Worm (Caenorhabditis elegans): Measurements from ENCODE around the gene ZK185.3.

- TF ChIP-seq nhr-237 (tag; optimal IDR thresholded peaks at IDR 0.05) (no peak), ztf-11 (tag; optimal IDR thresholded peaks at IDR 0.05) (no peak), sem-2 (GFP tag; optimal IDR thresholded peaks at IDR 0.05) (no peak), ces-1 (GFP tag; optimal IDR thresholded peaks at IDR 0.05) (peak; percentile 42), pha-4 (tag; optimal IDR thresholded peaks at IDR 0.05) (no peak), ceh-83 (GFP tag; optimal IDR thresholded peaks at IDR 0.05) (no peak), snpc-4 (tag; optimal IDR thresholded peaks at IDR 0.05) (no peak), sptf-1 (tag; optimal IDR thresholded peaks at IDR 0.05) (no peak), mls-2 (tag; optimal IDR thresholded peaks at IDR 0.05) (no peak), elt-3 (tag; optimal IDR thresholded peaks at IDR 0.05) (no peak), flh-1 (GFP tag; optimal IDR thresholded peaks at IDR 0.05) (no peak), elt-1 (tag; optimal IDR thresholded peaks at IDR 0.05; ENCODE audit: borderline replicate concordance, insufficient read depth) (no peak), M03D4.4 (tag; optimal IDR thresholded peaks at IDR 0.05) (no peak)
These were observed 43.8 kb upstream of the ZK185.3 start for ce11 chrIV:4574051-4574450.

All from whole organism, mixed stage, embryonic.